Fruit fly (Drosophila melanogaster): ENCODE measurements around the gene atk.
A peak's percentile ranks its signal among the peaks of the same experiment; 100 is the strongest.

The atk gene

dm6 chr3L:20471499-20472313 is 7.0 kb upstream of the atk start (continued):
- no peak for TF ChIP-seq vri (GFP tag; optimal IDR thresholded peaks at IDR 0.05)
- no peak for TF ChIP-seq CG16779 (tag; optimal IDR thresholded peaks at IDR 0.05)
- TF ChIP-seq Sox15 (GFP tag; optimal IDR thresholded peaks at IDR 0.05): no peak
- no peak for TF ChIP-seq lz (GFP tag; optimal IDR thresholded peaks at IDR 0.05)
- peak; percentile 8 for TF ChIP-seq net (GFP tag; optimal IDR thresholded peaks at IDR 0.05)
- TF ChIP-seq spab (GFP tag; optimal IDR thresholded peaks at IDR 0.05): no peak
- TF ChIP-seq pdm3 (GFP tag; optimal IDR thresholded peaks at IDR 0.05): peak; percentile 18
- TF ChIP-seq CG1621 (tag; optimal IDR thresholded peaks at IDR 0.05): no peak
- no peak for TF ChIP-seq fd85E (GFP tag; optimal IDR thresholded peaks at IDR 0.05)
- no peak for TF ChIP-seq CG7368 (GFP tag; optimal IDR thresholded peaks at IDR 0.05)
- peak; percentile 35; the same call in 1 of the 3 replicates for TF ChIP-seq eg (GFP tag; IDR thresholded peaks at IDR 0.05)
- TF ChIP-seq CG8119 (GFP tag; IDR thresholded peaks at IDR 0.05): peak; percentile 34; the same call in 2 of the 3 replicates
- TF ChIP-seq CG32006 (GFP tag; optimal IDR thresholded peaks at IDR 0.05): peak; percentile 22
- TF ChIP-seq Eip78C (GFP tag): peak; percentile 75
- peak; percentile 10 for TF ChIP-seq esn (GFP tag; optimal IDR thresholded peaks at IDR 0.05)
- no peak for TF ChIP-seq Eip75B (GFP tag; optimal IDR thresholded peaks at IDR 0.05)
- peak; percentile 49 for TF ChIP-seq CG3032 (tag; optimal IDR thresholded peaks at IDR 0.05)
- no peak for TF ChIP-seq Blimp-1 (GFP tag; optimal IDR thresholded peaks at IDR 0.05)
- TF ChIP-seq CG4318 (GFP tag; optimal IDR thresholded peaks at IDR 0.05): no peak
- peak; percentile 25 for TF ChIP-seq Sox14 (GFP tag; optimal IDR thresholded peaks at IDR 0.05)
- peak; percentile 98 for TF ChIP-seq svp (GFP tag)
- TF ChIP-seq CG6854 (GFP tag; optimal IDR thresholded peaks at IDR 0.05): no peak
- TF ChIP-seq Lpt (GFP tag; optimal IDR thresholded peaks at IDR 0.05): peak; percentile 23
- TF ChIP-seq salr (GFP tag; optimal IDR thresholded peaks at IDR 0.05): no peak
- peak; percentile 16 for TF ChIP-seq CG10669 (GFP tag; optimal IDR thresholded peaks at IDR 0.05)
- TF ChIP-seq CG10631 (GFP tag; optimal IDR thresholded peaks at IDR 0.05): peak; percentile 12
- TF ChIP-seq Smox (GFP tag; optimal IDR thresholded peaks at IDR 0.05): no peak
- no peak for TF ChIP-seq Sox102F (GFP tag; optimal IDR thresholded peaks at IDR 0.05)
- no peak for TF ChIP-seq CG6276 (GFP tag; optimal IDR thresholded peaks at IDR 0.05)
- peak; percentile 96 for TF ChIP-seq fkh (GFP tag; optimal IDR thresholded peaks at IDR 0.05)
- no peak for TF ChIP-seq Ets96B (tag; optimal IDR thresholded peaks at IDR 0.05)
- TF ChIP-seq CG9139 (GFP tag; optimal IDR thresholded peaks at IDR 0.05): no peak
- TF ChIP-seq CG6808 (GFP tag; optimal IDR thresholded peaks at IDR 0.05): no peak
- no peak for TF ChIP-seq cyc (GFP tag; optimal IDR thresholded peaks at IDR 0.05)
- peak; percentile 0 for TF ChIP-seq CG11762 (GFP tag; optimal IDR thresholded peaks at IDR 0.05; ENCODE audit: insufficient read depth)
- no peak for TF ChIP-seq Eip93F (GFP tag; optimal IDR thresholded peaks at IDR 0.05)
- no peak for TF ChIP-seq Gug (GFP tag; IDR thresholded peaks at IDR 0.05)
- 0 out of 3 replicates have a peak, but pooled peaks have one; percentile 31 for TF ChIP-seq CG6163 (GFP tag; IDR thresholded peaks at IDR 0.05)
- no peak for TF ChIP-seq Ets21C (GFP tag; optimal IDR thresholded peaks at IDR 0.05)
- TF ChIP-seq CG6792 (GFP tag; optimal IDR thresholded peaks at IDR 0.05): no peak
- no peak for TF ChIP-seq Hr39 (GFP tag; optimal IDR thresholded peaks at IDR 0.05)

DNA sequence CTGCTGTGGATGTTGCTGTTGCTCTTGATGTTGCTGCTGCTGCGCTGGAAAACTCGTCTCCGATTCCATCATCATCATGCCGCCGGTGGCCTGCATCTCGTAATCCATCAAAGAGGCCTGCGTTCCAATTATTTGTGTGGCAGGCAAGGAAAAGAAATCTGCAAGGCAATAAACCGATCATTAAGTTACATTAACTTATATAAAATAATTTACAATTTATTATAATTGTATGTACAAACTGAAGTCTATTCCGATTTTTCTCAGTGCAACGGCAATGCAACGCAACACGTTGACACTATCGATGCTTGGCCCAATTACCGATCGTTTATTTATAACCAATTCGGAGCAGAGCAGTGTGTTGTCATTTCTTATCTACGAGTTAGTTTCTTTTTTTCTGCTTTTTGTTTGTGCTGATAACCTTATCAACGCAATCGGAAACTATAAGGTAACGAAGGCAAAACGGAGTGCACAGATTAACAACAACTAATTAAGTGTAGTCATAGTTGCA is 6.4 kb upstream of the atk start:
- TF ChIP-seq Gug (GFP tag; IDR thresholded peaks at IDR 0.05) (peak; percentile 48), CG7368 (GFP tag; optimal IDR thresholded peaks at IDR 0.05) (peak; percentile 22), CG6792 (GFP tag; optimal IDR thresholded peaks at IDR 0.05) (peak; percentile 9), CG8632 (GFP tag; optimal IDR thresholded peaks at IDR 0.05) (peak; percentile 24), CG32006 (GFP tag; optimal IDR thresholded peaks at IDR 0.05) (peak; percentile 68), fd59A (GFP tag; optimal IDR thresholded peaks at IDR 0.05) (peak; percentile 37), CG8119 (GFP tag; IDR thresholded peaks at IDR 0.05) (peak; percentile 49; the same call in 2 of the 3 replicates), spab (GFP tag; optimal IDR thresholded peaks at IDR 0.05) (no peak), CG6163 (GFP tag; IDR thresholded peaks at IDR 0.05) (peak; percentile 81), OdsH (GFP tag; optimal IDR thresholded peaks at IDR 0.05) (peak; percentile 39), CG11294 (GFP tag; IDR thresholded peaks at IDR 0.05) (peak; percentile 49; the same call in 1 of the 2 replicates), CG10669 (GFP tag; optimal IDR thresholded peaks at IDR 0.05) (peak; percentile 38), dsx (GFP tag; optimal IDR thresholded peaks at IDR 0.05; ENCODE audit: poor library complexity, severe bottlenecking) (no peak), achi (GFP tag; optimal IDR thresholded peaks at IDR 0.05) (no peak), CG31627 (GFP tag; optimal IDR thresholded peaks at IDR 0.05) (no peak), CG6276 (GFP tag; optimal IDR thresholded peaks at IDR 0.05) (peak; percentile 50), net (GFP tag; optimal IDR thresholded peaks at IDR 0.05) (peak; percentile 47), fd85E (GFP tag; optimal IDR thresholded peaks at IDR 0.05) (no peak), CG15336 (GFP tag; IDR thresholded peaks at IDR 0.05) (peak; percentile 76), CG1621 (tag; optimal IDR thresholded peaks at IDR 0.05) (no peak)
